Fruit fly (Drosophila melanogaster): ENCODE measurements around the gene Fmr1.

DNA sequence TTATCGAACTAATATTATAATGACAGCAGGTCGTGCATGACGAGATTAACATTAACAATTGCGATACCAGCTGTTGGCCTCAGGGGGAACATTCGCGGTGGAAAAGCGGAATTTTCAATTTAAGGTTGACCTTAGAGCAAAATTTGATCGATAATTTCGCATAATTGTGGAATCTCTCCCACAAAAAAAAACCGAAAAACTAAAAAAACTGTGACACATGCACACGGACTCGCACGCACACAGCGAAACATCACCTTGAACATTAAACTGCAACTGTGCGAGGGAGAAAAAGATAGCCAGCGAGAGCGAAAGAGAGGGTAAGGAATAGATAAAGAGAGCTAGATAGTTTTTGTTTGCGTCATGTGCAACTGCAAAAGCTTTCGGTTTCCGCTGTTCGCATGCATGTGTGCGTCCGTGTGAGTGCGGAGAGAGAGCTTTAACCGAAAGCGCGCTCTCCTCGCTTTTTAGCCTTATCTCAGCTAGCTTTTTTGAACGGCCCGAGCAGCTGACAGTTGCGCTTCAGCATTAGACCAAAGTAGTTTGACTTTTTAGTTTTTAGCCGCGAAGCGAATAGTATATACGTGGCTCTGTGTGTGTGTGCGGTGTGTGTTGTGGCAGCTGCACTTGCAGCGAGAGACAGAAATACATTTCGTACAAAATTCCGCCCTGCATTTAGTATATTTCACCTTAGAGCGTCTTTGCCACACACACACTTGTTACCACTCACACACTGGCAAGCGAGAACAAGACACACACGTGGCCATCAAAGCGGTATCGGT is 16.5 kb downstream of the Fmr1 start:
- TF ChIP-seq CTCF (optimal IDR thresholded peaks at IDR 0.05) (no peak), CG8478 (optimal IDR thresholded peaks at IDR 0.05) (peak; percentile 26)
